Fruit fly (Drosophila melanogaster) whole organism, embryonic: ENCODE data around the gene OS9.

Experiments
- CG10267 ChIP-seq: fragments of 200-800 bp; sonication (Bioruptor generic); optimal IDR thresholded peaks from 2 replicates; lab custom pipeline; 2018; ENCODE audit warnings: missing biosample characterization, mild to moderate bottlenecking, missing genetic modification characterization, moderate library complexity
- CG9437 ChIP-seq: fragments of 200-800 bp; sonication (Bioruptor generic); optimal IDR thresholded peaks from 2 replicates; lab custom pipeline; 2018; ENCODE audit warnings: missing biosample characterization, mild to moderate bottlenecking, missing genetic modification characterization
- fd96Cb ChIP-seq: fragments of 200-800 bp; sonication (Bioruptor generic); optimal IDR thresholded peaks from 2 replicates; lab custom pipeline; 2018; ENCODE audit warnings: missing biosample characterization, mild to moderate bottlenecking, missing genetic modification characterization, moderate library complexity
- knrl ChIP-seq: fragments of 200-800 bp; sonication (Bioruptor generic); IDR thresholded peaks from 3 replicates; pipeline ENCODE4 v1.3.6; 2022; ENCODE audit warnings: missing biosample characterization, missing genetic modification characterization; ENCODE audit not compliant: partially characterized antibody
- nerfin-2 ChIP-seq: fragments of 200-800 bp; sonication (Bioruptor generic); IDR thresholded peaks from 2 replicates; pipeline ENCODE4 v1.3.6; 2022; ENCODE audit warnings: missing biosample characterization, missing genetic modification characterization; ENCODE audit not compliant: partially characterized antibody
- sima ChIP-seq: fragments of 200-800 bp; sonication (Bioruptor generic); optimal IDR thresholded peaks from 2 replicates; lab custom pipeline; 2016; ENCODE audit warnings: missing biosample characterization, missing genetic modification characterization

DNA sequence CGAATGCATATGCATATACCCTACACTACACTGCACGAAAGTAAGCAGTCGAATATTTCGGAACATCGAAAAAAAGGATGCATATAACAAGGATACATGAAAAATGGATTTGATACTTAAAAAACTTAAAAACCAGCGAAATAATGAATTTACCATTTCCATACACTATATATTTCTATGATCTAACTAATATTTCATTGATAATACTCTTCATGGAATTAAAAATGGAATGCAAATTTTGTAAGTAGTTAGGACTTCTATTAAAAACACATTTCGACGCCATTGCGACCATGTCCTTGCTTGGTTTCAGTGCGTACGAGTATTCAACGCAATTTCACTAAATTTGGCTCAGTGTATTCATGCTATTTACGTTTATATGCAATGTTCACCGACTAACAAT, 35.8 kb upstream of the OS9 start:
- no peak for TF ChIP-seq sima (GFP tag; lab: Kevin White, UChicago)
- no peak for TF ChIP-seq knrl (GFP tag; lab: Robert Waterston, UW)
- TF ChIP-seq fd96Cb (tag; lab: Kevin White, UChicago): no peak
- TF ChIP-seq CG10267 (tag; lab: Kevin White, UChicago): no peak
- no peak for TF ChIP-seq nerfin-2 (GFP tag; lab: Robert Waterston, UW)
- no peak for TF ChIP-seq CG9437 (GFP tag; lab: Kevin White, UChicago)
